Fruit fly (Drosophila melanogaster) whole organism, embryonic: Measurements from ENCODE around the gene RhoGAP5A.
A peak's percentile ranks its signal among the peaks of the same experiment; 100 is the strongest.

Experiments used
- ATbp ChIP-seq: fragments of 200-800 bp; sonication (Bioruptor generic); optimal IDR thresholded peaks from 2 replicates; lab custom pipeline; 2017; ENCODE audit warnings: missing biosample characterization, mild to moderate bottlenecking, missing genetic modification characterization, missing genetic modification reagents
- B-H1 ChIP-seq: fragments of 200-800 bp; sonication (Bioruptor generic); IDR thresholded peaks from 3 replicates; pipeline ENCODE4 v1.3.6; 2022; ENCODE audit warnings: missing biosample characterization, missing genetic modification characterization
- B-H2 ChIP-seq: fragments of 200-800 bp; sonication (Bioruptor generic); optimal IDR thresholded peaks from 2 replicates; lab custom pipeline; 2018; ENCODE audit warnings: missing biosample characterization, mild to moderate bottlenecking, missing genetic modification characterization
- CG10431 ChIP-seq: fragments of 200-800 bp; sonication (Bioruptor generic); optimal IDR thresholded peaks from 3 replicates; lab custom pipeline; 2018; ENCODE audit warnings: missing biosample characterization, mild to moderate bottlenecking, missing genetic modification characterization
- CG10959 ChIP-seq: fragments of 200-800 bp; sonication (Bioruptor generic); IDR thresholded peaks from 2 replicates; pipeline ENCODE4 v1.3.6; 2022; ENCODE audit warnings: missing biosample characterization, missing genetic modification characterization
- CG11695 ChIP-seq: fragments of 200-800 bp; sonication (Bioruptor generic); IDR thresholded peaks from 3 replicates; pipeline ENCODE4 v1.3.6; 2022; ENCODE audit warnings: missing biosample characterization, missing genetic modification characterization
- CG13424 ChIP-seq: fragments of 200-800 bp; sonication (Bioruptor generic); optimal IDR thresholded peaks from 2 replicates; lab custom pipeline; 2019; ENCODE audit warnings: missing biosample characterization, mild to moderate bottlenecking, missing genetic modification characterization, moderate library complexity
- CG14441 ChIP-seq: fragments of 200-800 bp; sonication (Bioruptor generic); IDR thresholded peaks from 2 replicates; pipeline ENCODE4 v1.3.6; 2022; ENCODE audit warnings: missing biosample characterization, missing genetic modification characterization
- CG18262 ChIP-seq: fragments of 200-800 bp; optimal IDR thresholded peaks from 3 replicates; lab custom pipeline; 2019; ENCODE audit warnings: missing biosample characterization, mild to moderate bottlenecking, missing genetic modification characterization, moderate library complexity
- CG2116 ChIP-seq: fragments of 200-800 bp; sonication (Bioruptor generic); optimal IDR thresholded peaks from 3 replicates; lab custom pipeline; 2018; ENCODE audit warnings: missing biosample characterization, mild to moderate bottlenecking, missing genetic modification characterization
- CG3065 ChIP-seq: fragments of 200-800 bp; sonication (Bioruptor generic); optimal IDR thresholded peaks from 2 replicates; lab custom pipeline; 2016; ENCODE audit warnings: missing biosample characterization, missing genetic modification characterization
- CG31388 ChIP-seq: fragments of 200-800 bp; sonication (Bioruptor generic); optimal IDR thresholded peaks from 2 replicates; lab custom pipeline; 2016; ENCODE audit warnings: missing biosample characterization, missing genetic modification characterization
- CG34224 ChIP-seq: fragments of 200-800 bp; sonication (Bioruptor generic); IDR thresholded peaks from 3 replicates; pipeline ENCODE4 v1.3.6; 2022; ENCODE audit warnings: missing biosample characterization, missing genetic modification characterization; ENCODE audit not compliant: partially characterized antibody
- CG3995 ChIP-seq: fragments of 200-800 bp; sonication (Bioruptor generic); optimal IDR thresholded peaks from 3 replicates; lab custom pipeline; 2016; ENCODE audit warnings: missing biosample characterization, missing genetic modification characterization
- CG4424 ChIP-seq: fragments of 200-800 bp; sonication (Bioruptor generic); optimal IDR thresholded peaks from 3 replicates; lab custom pipeline; 2016; ENCODE audit warnings: missing biosample characterization, missing genetic modification characterization
- CG6654 ChIP-seq: fragments of 200-800 bp; sonication (Bioruptor generic); optimal IDR thresholded peaks from 2 replicates; lab custom pipeline; 2017; ENCODE audit warnings: missing biosample characterization, mild to moderate bottlenecking, missing genetic modification characterization
- CG6683 ChIP-seq: fragments of 200-800 bp; sonication (Bioruptor generic); optimal IDR thresholded peaks from 2 replicates; lab custom pipeline; 2017; ENCODE audit warnings: missing biosample characterization, mild to moderate bottlenecking, missing genetic modification characterization, missing genetic modification reagents
- CG8388 ChIP-seq: fragments of 200-800 bp; sonication (Bioruptor generic); optimal IDR thresholded peaks from 2 replicates; lab custom pipeline; 2019; ENCODE audit warnings: missing biosample characterization, mild to moderate bottlenecking, missing genetic modification characterization, moderate library complexity
- CG8478 ChIP-seq: fragments of >200 bp; optimal IDR thresholded peaks from 2 replicates; lab custom pipeline; 2018
- CG9215 ChIP-seq: fragments of 200-800 bp; sonication (Bioruptor generic); IDR thresholded peaks from 2 replicates; pipeline ENCODE4 v1.3.6; 2022; ENCODE audit warnings: missing biosample characterization, missing genetic modification characterization
- CkIIα-i1 ChIP-seq: fragments of 200-800 bp; sonication (Bioruptor generic); IDR thresholded peaks from 2 replicates; pipeline ENCODE4 v1.3.6; 2022; ENCODE audit warnings: missing biosample characterization, missing genetic modification characterization
- Hey ChIP-seq: fragments of 200-800 bp; sonication (Bioruptor generic); optimal IDR thresholded peaks from 3 replicates; lab custom pipeline; 2018; ENCODE audit warnings: missing biosample characterization, mild to moderate bottlenecking, missing genetic modification characterization
- HmgZ ChIP-seq: fragments of 200-800 bp; sonication (Bioruptor generic); optimal IDR thresholded peaks from 2 replicates; lab custom pipeline; 2018; ENCODE audit warnings: missing biosample characterization, mild to moderate bottlenecking, missing genetic modification characterization
- Hsf ChIP-seq: fragments of 200-800 bp; sonication (Bioruptor generic); optimal IDR thresholded peaks from 3 replicates; lab custom pipeline; 2016; ENCODE audit warnings: missing biosample characterization, missing genetic modification characterization
- Jarid2 ChIP-seq: fragments of 200-800 bp; sonication (Bioruptor generic); optimal IDR thresholded peaks from 3 replicates; lab custom pipeline; 2017; ENCODE audit warnings: mild to moderate bottlenecking, missing biosample characterization, missing genetic modification reagents, missing genetic modification characterization
- Max ChIP-seq: fragments of 200-800 bp; sonication (Bioruptor generic); optimal IDR thresholded peaks from 2 replicates; lab custom pipeline; 2016; ENCODE audit warnings: missing biosample characterization, mild to moderate bottlenecking, missing genetic modification characterization
- Myb ChIP-seq: fragments of 200-800 bp; sonication (Bioruptor generic); optimal IDR thresholded peaks from 2 replicates; lab custom pipeline; 2016; ENCODE audit warnings: missing biosample characterization, missing genetic modification characterization
- Nf-YB ChIP-seq: fragments of 200-800 bp; sonication (Bioruptor generic); optimal IDR thresholded peaks from 3 replicates; lab custom pipeline; 2019; ENCODE audit warnings: missing biosample characterization, mild to moderate bottlenecking, missing genetic modification characterization, moderate library complexity
- Sry-β ChIP-seq: fragments of 200-800 bp; sonication (Bioruptor generic); optimal IDR thresholded peaks from 2 replicates; lab custom pipeline; 2018; ENCODE audit warnings: missing biosample characterization, mild to moderate bottlenecking, missing genetic modification characterization, moderate library complexity
- Ssrp ChIP-seq: fragments of 200-800 bp; sonication (Bioruptor generic); optimal IDR thresholded peaks from 2 replicates; lab custom pipeline; 2018; ENCODE audit warnings: missing biosample characterization, mild to moderate bottlenecking, missing genetic modification characterization, moderate library complexity
- Tbp ChIP-seq: fragments of >200 bp; optimal IDR thresholded peaks from 2 replicates; lab custom pipeline; 2018; ENCODE audit warnings: missing biosample characterization, missing genetic modification characterization
- ac ChIP-seq: fragments of 200-800 bp; sonication (Bioruptor generic); optimal IDR thresholded peaks from 3 replicates; lab custom pipeline; 2017; ENCODE audit warnings: missing biosample characterization, mild to moderate bottlenecking, missing genetic modification characterization
- al ChIP-seq: fragments of 200-800 bp; sonication (Bioruptor generic); IDR thresholded peaks from 2 replicates; pipeline ENCODE4 v1.3.6; 2022; ENCODE audit warnings: missing biosample characterization, missing genetic modification characterization
- ap ChIP-seq: fragments of 200-800 bp; sonication (Bioruptor generic); IDR thresholded peaks from 2 replicates; pipeline ENCODE4 v1.3.6; 2022; ENCODE audit warnings: missing biosample characterization, missing genetic modification characterization
- az2 ChIP-seq: fragments of 200-800 bp; sonication (Bioruptor generic); optimal IDR thresholded peaks from 3 replicates; lab custom pipeline; 2016; ENCODE audit warnings: missing biosample characterization, missing genetic modification characterization
- cad ChIP-seq: fragments of >200 bp; optimal IDR thresholded peaks from 2 replicates; lab custom pipeline; 2017; ENCODE audit warnings: missing biosample characterization, missing genetic modification characterization
- corto ChIP-seq: fragments of 200-800 bp; sonication (Bioruptor generic); optimal IDR thresholded peaks from 2 replicates; lab custom pipeline; 2016; ENCODE audit warnings: missing biosample characterization, mild to moderate bottlenecking, missing genetic modification characterization, moderate library complexity
- disco-r ChIP-seq: fragments of 200-800 bp; sonication (Bioruptor generic); optimal IDR thresholded peaks from 2 replicates; lab custom pipeline; 2016; ENCODE audit warnings: missing biosample characterization, missing genetic modification characterization
- ewg ChIP-seq: fragments of 200-800 bp; sonication (Bioruptor generic); optimal IDR thresholded peaks from 3 replicates; lab custom pipeline; 2017; ENCODE audit warnings: mild to moderate bottlenecking, missing biosample characterization, missing genetic modification reagents, missing genetic modification characterization
- ftz-f1 ChIP-seq: fragments of 200-800 bp; sonication (Bioruptor generic); optimal IDR thresholded peaks from 2 replicates; lab custom pipeline; 2016; ENCODE audit warnings: missing biosample characterization, missing genetic modification characterization
- insv ChIP-seq, 2 experiments: fragments of 200-800 bp; sonication (Bioruptor generic); optimal IDR thresholded peaks; 3 replicates each; lab custom pipeline; 2016 to 2018; ENCODE audit warnings: missing biosample characterization in 2 of 2, missing genetic modification characterization in 2 of 2
- jumu ChIP-seq: fragments of 200-800 bp; sonication (Bioruptor generic); optimal IDR thresholded peaks from 3 replicates; lab custom pipeline; 2016; ENCODE audit warnings: missing biosample characterization, missing genetic modification characterization
- mld ChIP-seq: fragments of 200-800 bp; sonication (Bioruptor generic); IDR thresholded peaks from 3 replicates; pipeline ENCODE4 v1.3.6; 2022; ENCODE audit warnings: missing biosample characterization, missing genetic modification characterization; ENCODE audit not compliant: partially characterized antibody
- nerfin-1 ChIP-seq: fragments of 200-800 bp; sonication (Bioruptor generic); optimal IDR thresholded peaks from 3 replicates; lab custom pipeline; 2019; ENCODE audit warnings: missing biosample characterization, mild to moderate bottlenecking, missing genetic modification characterization, moderate library complexity
- org-1 ChIP-seq: fragments of 200-800 bp; sonication (Bioruptor generic); optimal IDR thresholded peaks from 2 replicates; lab custom pipeline; 2017; ENCODE audit warnings: missing biosample characterization, missing genetic modification characterization
- phol ChIP-seq: fragments of 200-800 bp; sonication (Bioruptor generic); optimal IDR thresholded peaks from 3 replicates; lab custom pipeline; 2018; ENCODE audit warnings: missing biosample characterization, mild to moderate bottlenecking, missing genetic modification characterization, moderate library complexity
- salm ChIP-seq: fragments of 200-800 bp; sonication (Bioruptor generic); optimal IDR thresholded peaks from 2 replicates; lab custom pipeline; 2018; ENCODE audit warnings: missing biosample characterization, mild to moderate bottlenecking, missing genetic modification characterization
- sqz ChIP-seq: fragments of 200-800 bp; sonication (Bioruptor generic); optimal IDR thresholded peaks from 3 replicates; lab custom pipeline; 2018; ENCODE audit warnings: missing biosample characterization, mild to moderate bottlenecking, missing genetic modification characterization
- tin ChIP-seq: fragments of 200-800 bp; sonication (Bioruptor generic); optimal IDR thresholded peaks from 3 replicates; lab custom pipeline; 2016; ENCODE audit warnings: missing biosample characterization, missing genetic modification characterization
- wdn ChIP-seq: fragments of 200-800 bp; sonication (Bioruptor generic); IDR thresholded peaks from 2 replicates; pipeline ENCODE4 v1.3.6; 2022; ENCODE audit warnings: missing biosample characterization, missing genetic modification characterization
- z ChIP-seq: fragments of 200-800 bp; sonication (Bioruptor generic); IDR thresholded peaks from 3 replicates; pipeline ENCODE4 v1.3.6; 2022; ENCODE audit warnings: missing biosample characterization, missing genetic modification characterization
- zen2 ChIP-seq: fragments of 200-800 bp; sonication (Bioruptor generic); IDR thresholded peaks from 3 replicates; pipeline ENCODE4 v1.3.6; 2022; ENCODE audit warnings: missing biosample characterization, missing genetic modification characterization; ENCODE audit not compliant: partially characterized antibody

Gene RhoGAP5A

DNA sequence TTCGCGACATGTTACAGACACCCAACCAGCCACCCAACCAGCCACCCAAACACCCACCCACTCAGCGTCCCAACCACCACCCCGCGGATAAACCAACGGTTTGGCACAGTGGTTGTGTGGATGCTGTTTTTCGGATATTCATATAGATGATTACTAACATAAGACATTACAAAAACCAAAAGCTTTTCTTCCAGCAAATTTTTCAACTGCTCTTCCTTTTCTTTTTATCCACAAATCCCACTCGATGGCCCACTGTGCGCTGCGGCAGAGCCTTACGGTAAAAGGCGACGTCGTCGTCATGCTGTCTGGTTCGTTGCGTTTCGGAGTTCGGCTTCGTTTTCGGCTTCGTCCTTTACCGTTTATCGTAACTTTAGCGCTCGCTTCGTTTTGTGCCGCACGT lies 20.0 kb upstream of the RhoGAP5A start:
- TF ChIP-seq CG4424 (peak; percentile 27), CG13424 (tag; lab: Kevin White, UChicago) (peak; percentile 56), mld (GFP tag; lab: Robert Waterston, UW) (no peak), ftz-f1 (no peak), wdn (no peak), B-H1 (GFP tag; lab: Robert Waterston, UW) (peak; percentile 51; the same call in 2 of the 3 replicates), tin (GFP tag; lab: Kevin White, UChicago) (peak; percentile 13), ac (GFP tag; lab: Kevin White, UChicago) (no peak), Sry-β (GFP tag; lab: Kevin White, UChicago) (no peak), CG6654 (peak; percentile 40), ATbp (GFP tag; lab: Kevin White, UChicago) (peak; percentile 48), CG3065 (GFP tag; lab: Kevin White, UChicago) (no peak), sqz (GFP tag; lab: Kevin White, UChicago) (no peak), Hey (tag; lab: Kevin White, UChicago) (no peak), Jarid2 (GFP tag; lab: Kevin White, UChicago) (no peak), Myb (peak; percentile 27), org-1 (GFP tag; lab: Kevin White, UChicago) (peak; percentile 50), B-H2 (GFP tag; lab: Kevin White, UChicago) (peak; percentile 51), CG10431 (GFP tag; lab: Kevin White, UChicago) (no peak), az2 (GFP tag; lab: Kevin White, UChicago) (peak; percentile 36), z (GFP tag; lab: Robert Waterston, UW) (no peak), CG14441 (peak; percentile 68), Nf-YB (GFP tag; lab: Kevin White, UChicago) (no peak), salm (peak; percentile 12), CG8388 (GFP tag; lab: Kevin White, UChicago) (peak; percentile 33), CG31388 (no peak), corto (GFP tag; lab: Kevin White, UChicago) (no peak), zen2 (no peak), Max (GFP tag; lab: Kevin White, UChicago) (peak; percentile 33), CG34224 (GFP tag; lab: Robert Waterston, UW) (no peak), insv (GFP tag; optimal IDR thresholded peaks at IDR 0.05; lab: Kevin White, UChicago) (no peak), phol (tag; lab: Kevin White, UChicago) (peak; percentile 37), nerfin-1 (tag; lab: Kevin White, UChicago) (no peak), al (no peak), HmgZ (tag; lab: Kevin White, UChicago) (peak; percentile 36), cad (GFP tag; lab: Kevin White, UChicago) (no peak), CG10959 (GFP tag; lab: Robert Waterston, UW) (peak; percentile 45; the same call in 1 of the 2 replicates), CG9215 (GFP tag; lab: Robert Waterston, UW) (peak; percentile 50; the same call in 1 of the 2 replicates), Hsf (GFP tag; lab: Kevin White, UChicago) (peak; percentile 40), CG8478 (no peak), disco-r (GFP tag; lab: Kevin White, UChicago) (no peak), ap (GFP tag; lab: Robert Waterston, UW) (peak; percentile 48; the same call in 1 of the 2 replicates), CG3995 (no peak), CkIIα-i1 (no peak), ewg (GFP tag; lab: Kevin White, UChicago) (peak; percentile 17), Ssrp (tag; lab: Kevin White, UChicago) (peak; percentile 44), Tbp (GFP tag; lab: Kevin White, UChicago) (no peak), CG11695 (peak; percentile 51; the same call in 1 of the 3 replicates), jumu (GFP tag; lab: Kevin White, UChicago) (peak; percentile 43), CG2116 (GFP tag; lab: Kevin White, UChicago) (no peak), CG6683 (GFP tag; lab: Kevin White, UChicago) (peak; percentile 32), CG18262 (tag; lab: Kevin White, UChicago) (peak; percentile 28)
